Fruit fly (Drosophila melanogaster) whole organism, embryonic: ENCODE results near the gene CG42240.

Source experiments
- BEAF-32 ChIP-seq: fragments of 200-800 bp; sonication (Bioruptor generic); optimal IDR thresholded peaks from 3 replicates; lab custom pipeline; 2017; ENCODE audit warnings: missing biosample characterization, missing genetic modification characterization, mild to moderate bottlenecking, moderate library complexity, missing genetic modification reagents
- Blimp-1 ChIP-seq: fragments of 200-800 bp; sonication (Bioruptor generic); optimal IDR thresholded peaks from 3 replicates; lab custom pipeline; 2018; ENCODE audit warnings: missing biosample characterization, missing genetic modification characterization, mild to moderate bottlenecking, moderate library complexity, missing genetic modification reagents
- CG10366 ChIP-seq: fragments of 200-800 bp; sonication (Bioruptor generic); IDR thresholded peaks from 2 replicates; pipeline ENCODE4 v1.3.6; 2022; ENCODE audit warnings: missing biosample characterization, missing genetic modification characterization
- CG10543 ChIP-seq: fragments of 200-800 bp; sonication (Bioruptor generic); optimal IDR thresholded peaks from 3 replicates; lab custom pipeline; 2017; ENCODE audit warnings: missing biosample characterization, mild to moderate bottlenecking, missing genetic modification characterization, moderate library complexity
- CG10654 ChIP-seq: fragments of 200-800 bp; sonication (Bioruptor generic); optimal IDR thresholded peaks from 2 replicates; lab custom pipeline; 2016; ENCODE audit warnings: missing biosample characterization, missing genetic modification characterization
- CG11504 ChIP-seq: fragments of 200-800 bp; sonication (Bioruptor generic); optimal IDR thresholded peaks from 3 replicates; lab custom pipeline; 2019; ENCODE audit warnings: missing biosample characterization, mild to moderate bottlenecking, missing genetic modification characterization, moderate library complexity
- CG1233 ChIP-seq: fragments of 200-800 bp; sonication (Bioruptor generic); optimal IDR thresholded peaks from 4 replicates; lab custom pipeline; 2018; ENCODE audit warnings: missing biosample characterization, mild to moderate bottlenecking, missing genetic modification characterization
- CG1602 ChIP-seq: fragments of 200-800 bp; sonication (Bioruptor generic); optimal IDR thresholded peaks from 3 replicates; lab custom pipeline; 2016; ENCODE audit warnings: missing biosample characterization, missing genetic modification characterization
- CG16815 ChIP-seq: fragments of 200-800 bp; sonication (Bioruptor generic); optimal IDR thresholded peaks from 3 replicates; lab custom pipeline; 2017; ENCODE audit warnings: missing biosample characterization, mild to moderate bottlenecking, missing genetic modification characterization
- CG17912 ChIP-seq: fragments of 200-800 bp; sonication (Bioruptor generic); optimal IDR thresholded peaks from 2 replicates; lab custom pipeline; 2018; ENCODE audit warnings: missing biosample characterization, mild to moderate bottlenecking, missing genetic modification characterization
- CG1792 ChIP-seq: fragments of 200-800 bp; sonication (Bioruptor generic); optimal IDR thresholded peaks from 2 replicates; lab custom pipeline; 2016; ENCODE audit warnings: missing biosample characterization, missing genetic modification characterization
- CG2678 ChIP-seq: fragments of 200-800 bp; sonication (Bioruptor generic); optimal IDR thresholded peaks from 3 replicates; lab custom pipeline; 2019; ENCODE audit warnings: missing biosample characterization, mild to moderate bottlenecking, missing genetic modification characterization, moderate library complexity
- CG3281 ChIP-seq: fragments of 200-800 bp; sonication (Bioruptor generic); optimal IDR thresholded peaks from 3 replicates; lab custom pipeline; 2017; ENCODE audit warnings: missing biosample characterization, mild to moderate bottlenecking, missing genetic modification characterization
- CG34224 ChIP-seq: fragments of 200-800 bp; sonication (Bioruptor generic); IDR thresholded peaks from 3 replicates; pipeline ENCODE4 v1.3.6; 2022; ENCODE audit warnings: missing biosample characterization, missing genetic modification characterization; ENCODE audit not compliant: partially characterized antibody
- CG4282 ChIP-seq: fragments of 200-800 bp; sonication (Bioruptor generic); optimal IDR thresholded peaks from 2 replicates; lab custom pipeline; 2016; ENCODE audit warnings: missing biosample characterization, missing genetic modification characterization
- CG4820 ChIP-seq: fragments of 200-800 bp; sonication (Bioruptor generic); optimal IDR thresholded peaks from 3 replicates; lab custom pipeline; 2016; ENCODE audit warnings: missing biosample characterization, missing genetic modification characterization
- Chrac-16 ChIP-seq: fragments of 200-800 bp; sonication (Bioruptor generic); optimal IDR thresholded peaks from 3 replicates; lab custom pipeline; 2016; ENCODE audit warnings: missing biosample characterization, missing genetic modification characterization
- CrebB ChIP-seq: fragments of 200-800 bp; sonication (Bioruptor generic); optimal IDR thresholded peaks from 3 replicates; lab custom pipeline; 2018; ENCODE audit warnings: missing biosample characterization, mild to moderate bottlenecking, missing genetic modification characterization
- Dad ChIP-seq: fragments of 200-800 bp; sonication (Bioruptor generic); optimal IDR thresholded peaks from 3 replicates; lab custom pipeline; 2016; ENCODE audit warnings: missing biosample characterization, missing genetic modification characterization
- Dref ChIP-seq: fragments of 200-800 bp; sonication (Bioruptor generic); IDR thresholded peaks from 2 replicates; pipeline ENCODE4 v1.3.6; 2022; ENCODE audit warnings: missing biosample characterization, missing genetic modification characterization
- HLH4C ChIP-seq: fragments of 200-800 bp; sonication (Bioruptor generic); IDR thresholded peaks from 3 replicates; pipeline ENCODE4 v1.3.6; 2022; ENCODE audit warnings: missing biosample characterization, missing genetic modification characterization; ENCODE audit not compliant: partially characterized antibody
- Hmx ChIP-seq: fragments of 200-800 bp; sonication (Bioruptor generic); optimal IDR thresholded peaks from 2 replicates; lab custom pipeline; 2016; ENCODE audit warnings: missing biosample characterization, missing genetic modification characterization
- Nf-YA ChIP-seq: fragments of 200-800 bp; sonication (Bioruptor generic); IDR thresholded peaks from 2 replicates; pipeline ENCODE4 v1.3.6; 2022; ENCODE audit warnings: missing biosample characterization, missing genetic modification characterization
- Opbp ChIP-seq: fragments of 200-800 bp; sonication (Bioruptor generic); IDR thresholded peaks from 3 replicates; pipeline ENCODE4 v1.3.6; 2022; ENCODE audit warnings: missing biosample characterization, missing genetic modification characterization; ENCODE audit not compliant: partially characterized antibody
- PHDP ChIP-seq: fragments of 200-800 bp; sonication (Bioruptor generic); optimal IDR thresholded peaks from 3 replicates; lab custom pipeline; 2018; ENCODE audit warnings: missing biosample characterization, mild to moderate bottlenecking, missing genetic modification characterization, moderate library complexity
- Side ChIP-seq: fragments of 200-800 bp; sonication (Bioruptor generic); optimal IDR thresholded peaks from 2 replicates; lab custom pipeline; 2016; ENCODE audit warnings: missing biosample characterization, missing genetic modification characterization
- Trl ChIP-seq, 3 experiments: fragments of >200 bp in 2 of 3; fragments of 200-800 bp in 1 of 3; sonication (Bioruptor generic) in 1 of 3; optimal IDR thresholded peaks; 2 replicates in 1 of 3; 3 replicates in 2 of 3; lab custom pipeline; 2016 to 2017; ENCODE audit warnings: missing biosample characterization in 1 of 3, missing genetic modification characterization in 1 of 3
- ab ChIP-seq: fragments of 200-800 bp; sonication (Bioruptor generic); optimal IDR thresholded peaks from 2 replicates; lab custom pipeline; 2016; ENCODE audit warnings: missing biosample characterization, missing genetic modification characterization
- ap ChIP-seq: fragments of 200-800 bp; sonication (Bioruptor generic); IDR thresholded peaks from 2 replicates; pipeline ENCODE4 v1.3.6; 2022; ENCODE audit warnings: missing biosample characterization, missing genetic modification characterization
- bowl ChIP-seq: fragments of 200-800 bp; sonication (Bioruptor generic); IDR thresholded peaks from 2 replicates; pipeline ENCODE4 v1.3.6; 2022; ENCODE audit warnings: missing biosample characterization, missing genetic modification characterization
- cato ChIP-seq: fragments of 200-800 bp; sonication (Bioruptor generic); optimal IDR thresholded peaks from 2 replicates; lab custom pipeline; 2016; ENCODE audit warnings: missing biosample characterization, missing genetic modification characterization, borderline replicate concordance
- crp ChIP-seq, 2 experiments: fragments of 200-800 bp; sonication (Bioruptor generic); optimal IDR thresholded peaks; 2 replicates in 1 of 2; 3 replicates in 1 of 2; lab custom pipeline; 2017; ENCODE audit warnings: missing biosample characterization in 2 of 2, missing genetic modification characterization in 2 of 2, mild to moderate bottlenecking in 1 of 2, moderate library complexity in 1 of 2
- dati ChIP-seq: fragments of 200-800 bp; sonication (Bioruptor generic); IDR thresholded peaks from 2 replicates; pipeline ENCODE4 v1.3.6; 2022; ENCODE audit warnings: missing biosample characterization, missing genetic modification characterization
- en ChIP-seq: fragments of 200-800 bp; sonication (Bioruptor generic); optimal IDR thresholded peaks from 2 replicates; lab custom pipeline; 2016; ENCODE audit warnings: missing biosample characterization, missing genetic modification characterization
- ewg ChIP-seq: fragments of 200-800 bp; sonication (Bioruptor generic); optimal IDR thresholded peaks from 3 replicates; lab custom pipeline; 2017; ENCODE audit warnings: mild to moderate bottlenecking, missing biosample characterization, missing genetic modification reagents, missing genetic modification characterization
- hb ChIP-seq: fragments of 200-800 bp; sonication (Bioruptor generic); IDR thresholded peaks from 3 replicates; pipeline ENCODE4 v1.3.6; 2022; ENCODE audit warnings: missing biosample characterization, missing genetic modification characterization; ENCODE audit not compliant: partially characterized antibody
- jumu ChIP-seq: fragments of 200-800 bp; sonication (Bioruptor generic); optimal IDR thresholded peaks from 3 replicates; lab custom pipeline; 2016; ENCODE audit warnings: missing biosample characterization, missing genetic modification characterization
- ken ChIP-seq: fragments of 200-800 bp; sonication (Bioruptor generic); IDR thresholded peaks from 3 replicates; pipeline ENCODE4 v1.3.6; 2022; ENCODE audit warnings: missing biosample characterization, missing genetic modification characterization
- lola ChIP-seq, 3 experiments: fragments of >200 bp in 2 of 3; fragments of 200-800 bp in 1 of 3; sonication (Bioruptor generic) in 1 of 3; optimal IDR thresholded peaks; 2 replicates each; lab custom pipeline; 2017 to 2019; ENCODE audit warnings: missing biosample characterization in 3 of 3, missing genetic modification characterization in 3 of 3, mild to moderate bottlenecking in 1 of 3, moderate library complexity in 1 of 3
- maf-S ChIP-seq: fragments of 200-800 bp; sonication (Bioruptor generic); optimal IDR thresholded peaks from 2 replicates; lab custom pipeline; 2016; ENCODE audit warnings: missing biosample characterization, missing genetic modification characterization
- odd ChIP-seq: fragments of 200-800 bp; sonication (Bioruptor generic); optimal IDR thresholded peaks from 2 replicates; lab custom pipeline; 2017; ENCODE audit warnings: missing biosample characterization, mild to moderate bottlenecking, missing genetic modification characterization
- pita ChIP-seq: fragments of 200-800 bp; sonication (Bioruptor generic); optimal IDR thresholded peaks from 2 replicates; lab custom pipeline; 2017; ENCODE audit warnings: missing biosample characterization, mild to moderate bottlenecking, missing genetic modification characterization
- psq ChIP-seq: fragments of 200-800 bp; sonication (Bioruptor generic); optimal IDR thresholded peaks from 2 replicates; lab custom pipeline; 2017; ENCODE audit warnings: missing biosample characterization, missing genetic modification characterization
- scrt ChIP-seq: fragments of 200-800 bp; sonication (Bioruptor generic); optimal IDR thresholded peaks from 2 replicates; lab custom pipeline; 2018; ENCODE audit warnings: missing biosample characterization, mild to moderate bottlenecking, missing genetic modification characterization, moderate library complexity
- shn ChIP-seq: fragments of 200-800 bp; sonication (Bioruptor generic); optimal IDR thresholded peaks from 3 replicates; lab custom pipeline; 2016; ENCODE audit warnings: missing biosample characterization, missing genetic modification characterization
- slbo ChIP-seq: fragments of 200-800 bp; sonication (Bioruptor generic); IDR thresholded peaks from 2 replicates; pipeline ENCODE4 v1.3.6; 2022; ENCODE audit warnings: missing biosample characterization, missing genetic modification characterization
- tgo ChIP-seq: fragments of 200-800 bp; sonication (Bioruptor generic); IDR thresholded peaks from 3 replicates; pipeline ENCODE4 v1.3.6; 2022; ENCODE audit warnings: missing biosample characterization, missing genetic modification characterization
- unpg ChIP-seq: fragments of 200-800 bp; sonication (Bioruptor generic); optimal IDR thresholded peaks from 3 replicates; lab custom pipeline; 2018; ENCODE audit warnings: missing biosample characterization, mild to moderate bottlenecking, missing genetic modification characterization, moderate library complexity
- vnd ChIP-seq: fragments of 200-800 bp; sonication (Bioruptor generic); IDR thresholded peaks from 3 replicates; pipeline ENCODE4 v1.3.6; 2022; ENCODE audit warnings: missing biosample characterization, missing genetic modification characterization; ENCODE audit not compliant: partially characterized antibody
- wek ChIP-seq: fragments of 200-800 bp; sonication (Bioruptor generic); optimal IDR thresholded peaks from 3 replicates; lab custom pipeline; 2018; ENCODE audit warnings: missing biosample characterization, mild to moderate bottlenecking, missing genetic modification characterization, moderate library complexity

CG42240 gene

dm6 chrX:6366357-6366691 is 35.7 kb downstream of the CG42240 start (continued):
- TF ChIP-seq bowl (GFP tag; lab: Robert Waterston, UW) (peak; percentile 77), lola (GFP tag; optimal IDR thresholded peaks at IDR 0.05; lab: Kevin White, UChicago) (peak in 1 of 3 experiments; percentile 20), cato (GFP tag; lab: Kevin White, UChicago) (no peak), scrt (peak; percentile 70), unpg (GFP tag; lab: Kevin White, UChicago) (peak; percentile 85), ewg (peak; percentile 54), Hmx (peak; percentile 64), Trl (optimal IDR thresholded peaks at IDR 0.05; lab: Kevin White, UChicago) (no peak), Trl (GFP tag; optimal IDR thresholded peaks at IDR 0.05; lab: Kevin White, UChicago) (peak; percentile 83), hb (GFP tag; lab: Robert Waterston, UW) (no peak), Opbp (GFP tag; lab: Robert Waterston, UW) (no peak), CG10543 (GFP tag; lab: Kevin White, UChicago) (peak; percentile 91), CG4282 (GFP tag; lab: Kevin White, UChicago) (peak; percentile 49), CG11504 (peak; percentile 86), crp (GFP tag; optimal IDR thresholded peaks at IDR 0.05; lab: Kevin White, UChicago) (no peak), odd (GFP tag; lab: Kevin White, UChicago) (peak; percentile 70), CG2678 (tag; lab: Kevin White, UChicago) (peak; percentile 90), CG4820 (GFP tag; lab: Kevin White, UChicago) (peak; percentile 75), ken (GFP tag; lab: Robert Waterston, UW) (peak; percentile 88), shn (GFP tag; lab: Kevin White, UChicago) (peak; percentile 69), Side (GFP tag; lab: Kevin White, UChicago) (peak; percentile 85), Dref (GFP tag; lab: Robert Waterston, UW) (0 out of 2 replicates have a peak, but pooled peaks have one; percentile 28), CG17912 (GFP tag; lab: Kevin White, UChicago) (no peak), ap (peak; percentile 81), pita (GFP tag; lab: Kevin White, UChicago) (no peak), CG1602 (GFP tag; lab: Kevin White, UChicago) (peak; percentile 65), tgo (GFP tag; lab: Robert Waterston, UW) (peak; percentile 86), jumu (GFP tag; lab: Kevin White, UChicago) (peak; percentile 75), CG3281 (GFP tag; lab: Kevin White, UChicago) (peak; percentile 89), CG10366 (GFP tag; lab: Robert Waterston, UW) (peak; percentile 92), wek (GFP tag; lab: Kevin White, UChicago) (peak; percentile 51), BEAF-32 (GFP tag; lab: Kevin White, UChicago) (no peak), CrebB (tag; lab: Kevin White, UChicago) (peak; percentile 72), CG16815 (peak; percentile 71), HLH4C (GFP tag; lab: Robert Waterston, UW) (no peak), CG1233 (peak; percentile 82), dati (GFP tag; lab: Robert Waterston, UW) (peak; percentile 74), Nf-YA (peak; percentile 75), Blimp-1 (peak; percentile 64), vnd (GFP tag; lab: Robert Waterston, UW) (no peak), Chrac-16 (GFP tag; lab: Kevin White, UChicago) (peak; percentile 77), CG10654 (GFP tag; lab: Kevin White, UChicago) (peak; percentile 76), CG1792 (GFP tag; lab: Kevin White, UChicago) (peak; percentile 81), ab (GFP tag; lab: Kevin White, UChicago) (peak; percentile 65), slbo (peak; percentile 96), Dad (GFP tag; lab: Kevin White, UChicago) (peak; percentile 76), en (GFP tag; lab: Kevin White, UChicago) (peak; percentile 80), PHDP (tag; lab: Kevin White, UChicago) (peak; percentile 89), maf-S (GFP tag; lab: Kevin White, UChicago) (peak; percentile 87), CG34224 (GFP tag; lab: Robert Waterston, UW) (no peak), psq (GFP tag; lab: Kevin White, UChicago) (peak; percentile 20)
